Worm (Caenorhabditis elegans) whole organism, L1 larva: ENCODE results near the gene F55G1.15.

Experiments
- C04F5.9 ChIP-seq: sonication (generic microtip); optimal IDR thresholded peaks from 2 replicates; lab custom pipeline; 2016; ENCODE audit warnings: missing genetic modification characterization, missing compliant biosample characterization
- Y116A8C.19 ChIP-seq: sonication (generic microtip); optimal IDR thresholded peaks from 2 replicates; lab custom pipeline; 2016; ENCODE audit warnings: missing compliant biosample characterization, missing genetic modification characterization, borderline replicate concordance
- aha-1 ChIP-seq: fragments of 150-350 bp; optimal IDR thresholded peaks from 2 replicates; lab custom pipeline; 2014; ENCODE audit warnings: missing biosample characterization, missing genetic modification characterization
- alr-1 ChIP-seq: fragments of 200-800 bp; sonication (Bioruptor generic); optimal IDR thresholded peaks from 2 replicates; lab custom pipeline; 2018; ENCODE audit warnings: borderline replicate concordance, mild to moderate bottlenecking, missing genetic modification characterization, missing compliant biosample characterization
- aly-2 ChIP-seq: fragments of 150-350 bp; optimal IDR thresholded peaks from 2 replicates; lab custom pipeline; 2014; ENCODE audit warnings: missing biosample characterization, missing genetic modification characterization
- ceh-8 ChIP-seq: fragments of 200-800 bp; sonication (Bioruptor generic); optimal IDR thresholded peaks from 2 replicates; lab custom pipeline; 2018; ENCODE audit warnings: mild to moderate bottlenecking, missing genetic modification characterization, moderate library complexity, missing compliant biosample characterization
- ceh-88 ChIP-seq: fragments of 200-800 bp; sonication (Bioruptor generic); IDR thresholded peaks from 2 replicates; pipeline ENCODE4 v1.3.6; 2022; ENCODE audit warnings: missing genetic modification characterization, missing compliant biosample characterization
- ceh-90 ChIP-seq: sonication (generic microtip); optimal IDR thresholded peaks from 2 replicates; lab custom pipeline; 2016; ENCODE audit warnings: missing genetic modification characterization, missing compliant biosample characterization
- efl-1 ChIP-seq, 4 experiments: fragments of 150-350 bp; optimal IDR thresholded peaks in 3 of 4; peaks in 1 of 4; 1 replicate in 1 of 4; 2 replicates in 3 of 4; lab custom pipeline; 2014; ENCODE audit warnings: missing biosample characterization in 2 of 4, missing genetic modification characterization in 2 of 4, missing genetic modification reagents in 2 of 4
- efl-3 ChIP-seq: fragments of 200-800 bp; sonication (Bioruptor generic); optimal IDR thresholded peaks from 2 replicates; lab custom pipeline; 2018; ENCODE audit warnings: mild to moderate bottlenecking, missing genetic modification characterization, missing compliant biosample characterization
- egl-13 ChIP-seq: sonication (generic microtip); optimal IDR thresholded peaks from 2 replicates; lab custom pipeline; 2016; ENCODE audit warnings: missing genotype, missing genetic modification reagents, missing genetic modification characterization, missing compliant biosample characterization
- elt-2 ChIP-seq: sonication (generic microtip); optimal IDR thresholded peaks from 2 replicates; lab custom pipeline; 2016; ENCODE audit warnings: missing genetic modification characterization, mild to moderate bottlenecking, inconsistent platforms, missing compliant biosample characterization, missing genetic modification reagents
- fkh-10 ChIP-seq: sonication (generic microtip); optimal IDR thresholded peaks from 2 replicates; lab custom pipeline; 2017; ENCODE audit warnings: missing biosample characterization, missing genetic modification reagents, missing genetic modification characterization
- fkh-8 ChIP-seq: sonication (generic microtip); optimal IDR thresholded peaks from 2 replicates; lab custom pipeline; 2016; ENCODE audit warnings: mild to moderate bottlenecking, missing genetic modification characterization, missing compliant biosample characterization
- hlh-4 ChIP-seq: sonication (generic microtip); optimal IDR thresholded peaks from 2 replicates; lab custom pipeline; 2016; ENCODE audit warnings: mild to moderate bottlenecking, missing genetic modification characterization, missing compliant biosample characterization
- hpl-2 ChIP-seq: fragments of 150-350 bp; optimal IDR thresholded peaks from 2 replicates; lab custom pipeline; 2014; ENCODE audit warnings: missing biosample characterization, missing genetic modification reagents, missing genetic modification characterization
- isw-1 ChIP-seq: fragments of 200-800 bp; sonication (Bioruptor generic); IDR thresholded peaks from 2 replicates; pipeline ENCODE4 v1.3.6; 2022; ENCODE audit warnings: missing genetic modification characterization, missing compliant biosample characterization
- jun-1 ChIP-seq: fragments of 150-350 bp; optimal IDR thresholded peaks from 2 replicates; lab custom pipeline; 2014; ENCODE audit warnings: missing biosample characterization, missing genetic modification reagents, missing genetic modification characterization
- lin-13 ChIP-seq: fragments of 150-350 bp; optimal IDR thresholded peaks from 2 replicates; lab custom pipeline; 2014; ENCODE audit warnings: missing biosample characterization, missing genetic modification reagents, missing genetic modification characterization
- lin-14 ChIP-seq: fragments of 200-800 bp; sonication (Bioruptor generic); optimal IDR thresholded peaks from 2 replicates; lab custom pipeline; 2018; ENCODE audit warnings: mild to moderate bottlenecking, missing genetic modification characterization, moderate library complexity, missing compliant biosample characterization
- lin-15B ChIP-seq: fragments of 150-350 bp; sonication (generic microtip); optimal IDR thresholded peaks from 3 replicates; lab custom pipeline; 2014; ENCODE audit warnings: missing biosample characterization, missing genetic modification characterization
- lin-39 ChIP-seq: fragments of 150-350 bp; optimal IDR thresholded peaks from 2 replicates; lab custom pipeline; 2014; ENCODE audit warnings: missing biosample characterization, missing genetic modification reagents, missing genetic modification characterization
- lir-3 ChIP-seq: sonication (generic microtip); optimal IDR thresholded peaks from 2 replicates; lab custom pipeline; 2016; ENCODE audit warnings: mild to moderate bottlenecking, missing genetic modification characterization, moderate library complexity, missing compliant biosample characterization; ENCODE audit not compliant: poor library complexity
- lsy-2 ChIP-seq, 2 experiments: fragments of 150-350 bp; optimal IDR thresholded peaks; 2 replicates each; lab custom pipeline; 2014; ENCODE audit warnings: missing biosample characterization in 2 of 2, missing genetic modification characterization in 2 of 2
- mab-9 ChIP-seq: fragments of 200-800 bp; sonication (Bioruptor generic); IDR thresholded peaks from 2 replicates; pipeline ENCODE4 v1.3.6; 2022; ENCODE audit warnings: missing genetic modification reagents, missing genetic modification characterization, missing compliant biosample characterization
- mdl-1 ChIP-seq, 2 experiments: fragments of 150-350 bp; optimal IDR thresholded peaks; 2 replicates each; lab custom pipeline; 2014 to 2017; ENCODE audit warnings: missing biosample characterization in 2 of 2, missing genetic modification characterization in 2 of 2, inconsistent platforms in 1 of 2
- nhr-71 ChIP-seq: sonication (generic microtip); optimal IDR thresholded peaks from 2 replicates; lab custom pipeline; 2016; ENCODE audit warnings: mild to moderate bottlenecking, missing genetic modification characterization, moderate library complexity, missing compliant biosample characterization
- nhr-76 ChIP-seq: sonication (generic microtip); optimal IDR thresholded peaks from 2 replicates; lab custom pipeline; 2017; ENCODE audit warnings: missing biosample characterization, missing genetic modification characterization
- nhr-77 ChIP-seq: fragments of 150-350 bp; optimal IDR thresholded peaks from 2 replicates; lab custom pipeline; 2014; ENCODE audit warnings: missing biosample characterization, missing genetic modification characterization
- pag-3 ChIP-seq: sonication (generic microtip); optimal IDR thresholded peaks from 2 replicates; lab custom pipeline; 2017; ENCODE audit warnings: missing genetic modification characterization, mild to moderate bottlenecking, missing compliant biosample characterization, antibody characterized with exemption, borderline replicate concordance; ENCODE audit not compliant: insufficient read depth
- pqm-1 ChIP-seq: sonication (generic microtip); optimal IDR thresholded peaks from 3 replicates; lab custom pipeline; 2017; ENCODE audit warnings: missing biosample characterization, missing genetic modification characterization
- rnt-1 ChIP-seq: sonication (generic microtip); optimal IDR thresholded peaks from 2 replicates; lab custom pipeline; 2016; ENCODE audit warnings: mild to moderate bottlenecking, missing genetic modification characterization, moderate library complexity, missing compliant biosample characterization
- sptf-1 ChIP-seq: fragments of 150-350 bp; optimal IDR thresholded peaks from 2 replicates; lab custom pipeline; 2014; ENCODE audit warnings: missing biosample characterization, missing genetic modification characterization
- sup-37 ChIP-seq: fragments of 200-800 bp; sonication (Bioruptor generic); optimal IDR thresholded peaks from 2 replicates; lab custom pipeline; 2018; ENCODE audit warnings: mild to moderate bottlenecking, missing genetic modification characterization, missing compliant biosample characterization
- swsn-7 ChIP-seq: sonication (generic microtip); optimal IDR thresholded peaks from 2 replicates; lab custom pipeline; 2016; ENCODE audit warnings: missing genetic modification characterization, missing compliant biosample characterization
- tbx-2 ChIP-seq: sonication (generic microtip); optimal IDR thresholded peaks from 2 replicates; lab custom pipeline; 2016; ENCODE audit warnings: missing genetic modification characterization, missing compliant biosample characterization
- tlp-1 ChIP-seq: fragments of 150-350 bp; optimal IDR thresholded peaks from 2 replicates; lab custom pipeline; 2014; ENCODE audit warnings: missing biosample characterization, missing genetic modification characterization
- unc-130 ChIP-seq: fragments of 150-350 bp; optimal IDR thresholded peaks from 2 replicates; lab custom pipeline; 2017; ENCODE audit warnings: missing biosample characterization, missing genetic modification characterization, inconsistent platforms
- unc-62 ChIP-seq: fragments of 150-350 bp; optimal IDR thresholded peaks from 2 replicates; lab custom pipeline; 2014; ENCODE audit warnings: missing biosample characterization, missing genetic modification reagents, missing genetic modification characterization
- zag-1 ChIP-seq: fragments of 150-350 bp; optimal IDR thresholded peaks from 2 replicates; lab custom pipeline; 2014; ENCODE audit warnings: missing biosample characterization, missing genetic modification characterization
- ztf-11 ChIP-seq, 2 experiments: sonication (generic microtip); optimal IDR thresholded peaks; 2 replicates each; lab custom pipeline; 2016 to 2017; ENCODE audit warnings: missing genetic modification characterization in 2 of 2, missing biosample characterization in 1 of 2, missing compliant biosample characterization in 1 of 2

F55G1.15 gene

DNA sequence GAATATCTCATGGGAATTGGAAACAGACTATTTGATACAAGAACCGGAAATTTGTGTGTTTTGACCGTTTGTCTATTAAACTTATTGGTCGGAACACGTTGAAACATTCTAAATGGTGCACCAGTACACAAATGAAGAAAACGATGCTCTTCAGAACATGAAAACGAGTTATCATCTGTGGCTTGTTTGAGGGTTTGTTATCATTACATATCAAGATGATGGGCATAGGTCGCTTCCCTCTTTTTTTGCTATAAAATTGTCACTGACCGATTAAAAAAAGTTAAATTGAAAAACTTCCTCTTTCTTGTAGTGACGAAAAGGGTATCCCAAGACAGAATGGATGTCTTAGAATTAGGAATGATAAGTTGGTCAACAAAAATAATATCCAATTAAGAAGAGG is 32.6 kb downstream of the F55G1.15 start:
- TF ChIP-seq efl-3 (GFP tag; lab: Kevin White, UChicago) = no peak
- no peak for TF ChIP-seq zag-1 (tag; lab: Kevin White, UChicago)
- no peak for TF ChIP-seq lin-13 (GFP tag; lab: Kevin White, UChicago)
- no peak for TF ChIP-seq ceh-88 (GFP tag; lab: Robert Waterston, UW)
- TF ChIP-seq lin-39 = no peak
- no peak for TF ChIP-seq hpl-2
- no peak for TF ChIP-seq ztf-11 (tag; optimal IDR thresholded peaks at IDR 0.05; lab: Kevin White, UChicago)
- TF ChIP-seq nhr-71 (tag; lab: Kevin White, UChicago) = no peak
- no peak for TF ChIP-seq swsn-7 (tag; lab: Kevin White, UChicago)
- no peak for TF ChIP-seq fkh-8 (tag; lab: Kevin White, UChicago)
- no peak for TF ChIP-seq isw-1 (GFP tag; lab: Robert Waterston, UW)
- TF ChIP-seq nhr-77 (tag; lab: Kevin White, UChicago) = no peak
- TF ChIP-seq fkh-10 = no peak
- TF ChIP-seq nhr-76 (tag; lab: Kevin White, UChicago) = no peak
- TF ChIP-seq tbx-2 (tag; lab: Kevin White, UChicago) = no peak
- no peak for TF ChIP-seq ceh-8 (GFP tag; lab: Kevin White, UChicago)
- no peak for TF ChIP-seq aha-1 (tag; lab: Kevin White, UChicago)

DNA sequence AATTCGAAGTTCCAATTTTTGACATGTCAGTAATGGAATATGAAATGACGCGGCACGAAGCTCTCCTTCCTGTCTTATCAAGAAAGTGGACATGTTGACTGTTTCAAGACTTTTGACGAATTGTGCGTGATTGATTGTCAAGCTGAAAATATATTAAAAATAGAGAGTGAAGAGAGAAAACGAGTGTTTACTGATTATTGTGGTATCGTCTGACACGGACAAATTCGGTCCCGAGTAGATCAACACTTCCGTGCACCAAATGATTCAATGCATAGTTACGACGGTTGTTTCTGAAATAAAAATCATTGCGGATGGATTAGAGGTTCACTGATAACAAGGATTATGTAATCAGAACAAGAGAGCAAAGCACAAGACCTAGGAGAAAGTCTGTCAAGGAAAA is 34.1 kb downstream of the F55G1.15 start:
- TF ChIP-seq efl-1 (optimal IDR thresholded peaks at IDR 0.05; lab: Kevin White, UChicago) = no peak
- peak in 1 of 2 experiments; percentile 33 for TF ChIP-seq efl-1 (GFP tag; optimal IDR thresholded peaks at IDR 0.05 in 1 of 2; lab: Kevin White, UChicago)
- TF ChIP-seq elt-2 = peak; percentile 46
- TF ChIP-seq unc-130 (tag; lab: Kevin White, UChicago) = no peak
- TF ChIP-seq jun-1 (tag; lab: Kevin White, UChicago) = peak; percentile 55

DNA sequence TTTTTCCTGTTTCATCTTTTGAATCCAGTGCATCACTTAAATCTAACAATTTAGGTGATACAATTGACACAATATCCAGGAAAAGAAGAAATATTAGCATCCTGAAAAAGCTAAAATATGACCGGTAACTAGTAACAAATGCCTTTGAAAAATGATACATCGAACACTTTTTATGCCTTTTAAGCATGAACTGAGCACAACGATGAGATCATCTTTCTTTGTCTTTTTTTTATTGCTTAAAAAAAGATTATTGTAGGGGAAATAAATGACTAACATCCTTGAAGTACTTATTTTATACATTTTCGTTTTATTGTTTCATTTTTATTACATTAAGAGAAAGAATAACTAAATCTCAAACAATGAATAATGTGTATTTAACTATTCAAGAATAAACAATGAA is 35.4 kb downstream of the F55G1.15 start, which contains the start of gene F13B6.3:
Gene F13B6.3 (minus strand): TSS at position 101 of the 400 bp plus-strand sequence.
- TF ChIP-seq lin-15B (tag; lab: Kevin White, UChicago) = no peak
- no peak for TF ChIP-seq rnt-1 (tag; lab: Kevin White, UChicago)
- TF ChIP-seq tlp-1 (tag; lab: Kevin White, UChicago) = no peak
- TF ChIP-seq lir-3 (tag; lab: Kevin White, UChicago) = no peak
- no peak for TF ChIP-seq pqm-1
- no peak for TF ChIP-seq isw-1 (GFP tag; lab: Robert Waterston, UW)
- no peak for TF ChIP-seq C04F5.9 (tag; lab: Kevin White, UChicago)
- no peak for TF ChIP-seq swsn-7 (tag; lab: Kevin White, UChicago)
- no peak for TF ChIP-seq lsy-2 (tag; optimal IDR thresholded peaks at IDR 0.05; lab: Kevin White, UChicago)
- TF ChIP-seq hpl-2 = no peak
- TF ChIP-seq, all 84 proteins: peak for 0

DNA sequence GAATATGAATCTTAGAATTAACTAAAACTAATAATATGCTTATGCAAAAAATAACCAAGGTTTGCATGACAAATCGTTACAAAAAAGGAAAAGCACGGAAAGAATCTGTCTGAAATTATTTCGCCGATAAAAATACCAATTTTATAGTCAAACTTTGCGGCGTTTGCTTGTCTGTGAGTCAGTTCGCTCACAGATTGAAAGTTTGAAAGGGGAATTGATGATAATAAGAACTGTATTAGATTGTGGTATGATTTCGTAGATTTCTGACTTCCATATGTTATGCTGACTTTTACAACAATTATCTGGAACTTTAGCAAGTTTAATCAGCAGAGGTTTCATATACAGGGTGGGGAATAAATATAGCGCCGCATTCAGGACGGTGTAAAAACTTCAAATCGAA is 41.0 kb downstream of the F55G1.15 start, which contains the start of gene F13B6.2:
Gene F13B6.2 (minus strand): TSS at position 101 of the 400 bp plus-strand sequence.
- TF ChIP-seq tbx-2 (tag; lab: Kevin White, UChicago) (no peak), Y116A8C.19 (tag; lab: Kevin White, UChicago) (no peak), unc-130 (tag; lab: Kevin White, UChicago) (no peak), egl-13 (tag; lab: Kevin White, UChicago) (no peak), alr-1 (tag; lab: Kevin White, UChicago) (no peak), lin-14 (GFP tag; lab: Kevin White, UChicago) (no peak), unc-62 (GFP tag; lab: Kevin White, UChicago) (no peak)

DNA sequence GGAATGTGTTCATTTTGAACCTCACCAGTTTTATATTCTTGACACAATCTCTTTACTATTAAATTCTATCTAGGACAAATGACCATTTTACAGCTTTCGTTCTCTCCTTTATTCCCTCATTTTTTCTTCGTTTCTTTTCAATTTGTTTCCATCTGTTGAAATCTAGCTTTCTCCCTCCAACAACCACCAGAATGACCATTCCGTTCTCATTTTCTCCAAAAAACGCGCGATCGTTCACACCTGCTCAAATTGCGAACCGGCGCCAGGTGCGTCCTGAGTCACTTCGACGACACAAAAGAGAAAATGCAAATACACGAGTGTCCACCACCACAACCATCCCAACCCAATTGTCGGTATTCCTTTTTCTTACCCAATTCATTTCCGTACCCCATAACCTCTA is 45.0 kb downstream of the F55G1.15 start, which contains the start of gene F13B6.1:
Gene F13B6.1 (plus strand): TSS at position 301 of the 400 bp plus-strand sequence.
- TF ChIP-seq nhr-77 (tag; lab: Kevin White, UChicago) (no peak), lir-3 (tag; lab: Kevin White, UChicago) (no peak), aly-2 (tag; lab: Kevin White, UChicago) (no peak), sptf-1 (tag; lab: Kevin White, UChicago) (no peak), egl-13 (tag; lab: Kevin White, UChicago) (no peak), pag-3 (tag; lab: Kevin White, UChicago) (no peak), mdl-1 (tag; optimal IDR thresholded peaks at IDR 0.05; lab: Kevin White, UChicago) (no peak), nhr-76 (tag; lab: Kevin White, UChicago) (no peak), hlh-4 (tag; lab: Kevin White, UChicago) (no peak), zag-1 (tag; lab: Kevin White, UChicago) (no peak), mab-9 (GFP tag; lab: Robert Waterston, UW) (no peak), ceh-90 (no peak), sup-37 (GFP tag; lab: Kevin White, UChicago) (no peak)
